Worm (Caenorhabditis elegans): ENCODE results near the gene dct-5.

- no peak for TF ChIP-seq unc-42 (tag; optimal IDR thresholded peaks at IDR 0.05)
- TF ChIP-seq ceh-24 (tag; optimal IDR thresholded peaks at IDR 0.05), result no peak
- no peak for TF ChIP-seq ama-1 (optimal IDR thresholded peaks at IDR 0.05)
- TF ChIP-seq T23F11.4 (GFP tag; optimal IDR thresholded peaks at IDR 0.05), result no peak
- no peak for TF ChIP-seq eyg-1 (tag; optimal IDR thresholded peaks at IDR 0.05)
- no peak for TF ChIP-seq F13H6.1 (tag; optimal IDR thresholded peaks at IDR 0.05)
- TF ChIP-seq ceh-30 (tag; optimal IDR thresholded peaks at IDR 0.05), result no peak
Observed at ce11 chrII:5433069-5433468, 3.7 kb downstream of the dct-5 start, which contains the start of gene srx-114.

All from whole organism, late embryonic.